Worm (Caenorhabditis elegans) whole organism, L2 larva: Measurements from ENCODE around the gene M18.3.
A peak's percentile ranks its signal among the peaks of the same experiment; 100 is the strongest.

Source experiments
- C34F6.9 ChIP-seq: fragments of 150-350 bp; optimal IDR thresholded peaks from 2 replicates; lab custom pipeline; 2014; ENCODE audit warnings: missing biosample characterization, missing genetic modification characterization
- R02D3.7 ChIP-seq: fragments of 150-350 bp; optimal IDR thresholded peaks from 2 replicates; lab custom pipeline; 2014; ENCODE audit warnings: missing biosample characterization, missing genetic modification characterization
- ZK546.5 ChIP-seq: sonication (generic microtip); optimal IDR thresholded peaks from 2 replicates; lab custom pipeline; 2017; ENCODE audit warnings: missing biosample characterization, missing genetic modification characterization
- aly-2 ChIP-seq: fragments of 150-350 bp; optimal IDR thresholded peaks from 2 replicates; lab custom pipeline; 2014; ENCODE audit warnings: missing biosample characterization, missing genetic modification characterization
- ceh-82 ChIP-seq: fragments of 150-350 bp; optimal IDR thresholded peaks from 2 replicates; lab custom pipeline; 2014; ENCODE audit warnings: missing biosample characterization, missing genetic modification characterization
- crh-2 ChIP-seq: sonication (generic microtip); optimal IDR thresholded peaks from 2 replicates; lab custom pipeline; 2017; ENCODE audit warnings: missing biosample characterization, missing genetic modification characterization
- dmd-4 ChIP-seq: sonication (generic microtip); optimal IDR thresholded peaks from 2 replicates; lab custom pipeline; 2017; ENCODE audit warnings: missing biosample characterization, missing genetic modification characterization
- egl-27 ChIP-seq: sonication (generic microtip); optimal IDR thresholded peaks from 3 replicates; lab custom pipeline; 2017; ENCODE audit warnings: missing biosample characterization, missing genetic modification reagents, missing genetic modification characterization
- elt-3 ChIP-seq: sonication (generic microtip); optimal IDR thresholded peaks from 2 replicates; lab custom pipeline; 2017; ENCODE audit warnings: missing biosample characterization, missing genetic modification characterization
- fos-1 ChIP-seq: fragments of 150-350 bp; optimal IDR thresholded peaks from 2 replicates; lab custom pipeline; 2014; ENCODE audit warnings: missing biosample characterization, missing genetic modification characterization
- lin-11 ChIP-seq: fragments of 150-350 bp; sonication (generic microtip); optimal IDR thresholded peaks from 2 replicates; lab custom pipeline; 2014; ENCODE audit warnings: missing biosample characterization, missing genetic modification characterization, inconsistent platforms, mixed read lengths
- lin-13 ChIP-seq: fragments of 150-350 bp; optimal IDR thresholded peaks from 2 replicates; lab custom pipeline; 2014; ENCODE audit warnings: missing biosample characterization, missing genetic modification reagents, missing genetic modification characterization
- lin-39 ChIP-seq: fragments of 150-350 bp; optimal IDR thresholded peaks from 2 replicates; lab custom pipeline; 2014; ENCODE audit warnings: missing biosample characterization, missing genetic modification reagents, missing genetic modification characterization
- lsy-2 ChIP-seq, 2 experiments: fragments of 150-350 bp in 1 of 2; sonication (generic microtip) in 1 of 2; optimal IDR thresholded peaks; 2 replicates each; lab custom pipeline; 2014 to 2017; ENCODE audit warnings: missing biosample characterization in 2 of 2, missing genetic modification characterization in 2 of 2
- mab-5 ChIP-seq: fragments of 150-350 bp; optimal IDR thresholded peaks from 2 replicates; lab custom pipeline; 2014; ENCODE audit warnings: missing biosample characterization, missing genetic modification characterization
- nhr-10 ChIP-seq: sonication (generic microtip); optimal IDR thresholded peaks from 2 replicates; lab custom pipeline; 2017; ENCODE audit warnings: missing biosample characterization, missing genetic modification characterization
- nhr-12 ChIP-seq: fragments of 150-350 bp; optimal IDR thresholded peaks from 2 replicates; lab custom pipeline; 2014; ENCODE audit warnings: missing biosample characterization, missing genetic modification characterization
- nhr-129 ChIP-seq: fragments of 150-350 bp; optimal IDR thresholded peaks from 2 replicates; lab custom pipeline; 2014; ENCODE audit warnings: missing biosample characterization, missing genetic modification characterization
- nhr-23 ChIP-seq: fragments of 150-350 bp; optimal IDR thresholded peaks from 2 replicates; lab custom pipeline; 2014; ENCODE audit warnings: missing biosample characterization, missing genetic modification reagents, missing genetic modification characterization
- nhr-237 ChIP-seq: fragments of 150-350 bp; optimal IDR thresholded peaks from 2 replicates; lab custom pipeline; 2014; ENCODE audit warnings: missing biosample characterization, missing genetic modification characterization
- nhr-25 ChIP-seq: fragments of 150-350 bp; sonication (generic microtip); optimal IDR thresholded peaks from 3 replicates; lab custom pipeline; 2014; ENCODE audit warnings: missing biosample characterization, missing genetic modification characterization
- nhr-77 ChIP-seq: fragments of 150-350 bp; optimal IDR thresholded peaks from 2 replicates; lab custom pipeline; 2014; ENCODE audit warnings: missing biosample characterization, missing genetic modification characterization
- peb-1 ChIP-seq: fragments of 150-350 bp; optimal IDR thresholded peaks from 2 replicates; lab custom pipeline; 2014; ENCODE audit warnings: missing biosample characterization, missing genetic modification characterization
- sem-4 ChIP-seq: fragments of 150-350 bp; optimal IDR thresholded peaks from 2 replicates; lab custom pipeline; 2014; ENCODE audit warnings: missing biosample characterization, missing genetic modification reagents, missing genetic modification characterization
- skn-1 ChIP-seq: sonication (generic microtip); optimal IDR thresholded peaks from 2 replicates; lab custom pipeline; 2017; ENCODE audit warnings: missing biosample characterization, missing genetic modification characterization
- sma-3 ChIP-seq: sonication (generic microtip); optimal IDR thresholded peaks from 2 replicates; lab custom pipeline; 2016; ENCODE audit warnings: missing genetic modification reagents, missing genetic modification characterization, missing compliant biosample characterization
- unc-39 ChIP-seq: fragments of 150-350 bp; optimal IDR thresholded peaks from 2 replicates; lab custom pipeline; 2014; ENCODE audit warnings: missing biosample characterization, missing genetic modification characterization
- unc-55 ChIP-seq: fragments of 150-350 bp; sonication (generic microtip); optimal IDR thresholded peaks from 3 replicates; lab custom pipeline; 2014; ENCODE audit warnings: missing biosample characterization, missing genetic modification reagents, missing genetic modification characterization
- ztf-1 ChIP-seq: fragments of 200-800 bp; sonication (Bioruptor generic); conservative IDR thresholded peaks from 2 replicates; pipeline ENCODE4 v1.3.6; 2022; ENCODE audit warnings: missing genetic modification characterization, missing compliant biosample characterization

Gene M18.3

DNA sequence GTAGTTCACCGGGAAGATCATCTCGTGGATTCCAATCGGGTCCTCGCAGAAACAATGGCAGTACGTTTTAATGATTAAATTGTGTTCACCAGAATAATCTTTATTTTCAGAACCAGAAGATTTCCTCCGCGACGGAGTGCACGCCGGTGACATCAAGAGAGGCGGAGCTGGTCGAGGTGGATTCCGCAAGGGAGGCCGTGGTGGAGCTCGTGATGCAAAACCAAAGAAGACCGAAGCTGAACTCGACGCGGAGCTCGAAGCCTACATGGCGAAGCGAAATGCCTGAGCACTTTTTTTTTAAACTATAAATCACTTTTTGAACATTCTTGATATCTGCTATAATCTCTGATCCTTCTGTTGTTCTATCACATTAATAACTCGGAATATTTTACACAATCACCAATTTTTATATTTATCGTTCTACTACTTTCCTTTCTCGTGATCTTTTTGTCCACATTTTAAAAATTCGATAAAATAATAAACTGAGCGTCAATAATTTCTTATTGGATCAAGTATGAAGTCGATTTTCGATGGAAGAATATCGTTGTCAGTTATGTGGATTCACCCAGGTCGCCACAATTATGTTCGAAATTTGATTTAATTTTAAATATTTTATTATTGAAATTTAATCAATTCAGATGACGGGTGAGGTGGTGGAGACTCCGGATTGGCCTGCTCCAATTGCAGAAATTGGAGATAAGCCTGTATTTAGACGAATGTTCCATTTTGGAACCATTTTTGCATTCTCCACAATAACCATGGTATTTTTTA is 18.8 kb downstream of the M18.3 start, which contains the start of gene dhhc-6:
Gene dhhc-6, plus strand, starts transcription at position 639 of the 771 bp plus-strand sequence.
- no peak for TF ChIP-seq lsy-2 (tag; optimal IDR thresholded peaks at IDR 0.05; lab: Kevin White, UChicago)

ce11 chrIV:12126740-12127472 is 21.2 kb downstream of the M18.3 start:
- TF ChIP-seq lsy-2 (tag; optimal IDR thresholded peaks at IDR 0.05; lab: Kevin White, UChicago) (peak in 1 of 2 experiments; percentile 15), nhr-25 (tag; lab: Kevin White, UChicago) (no peak), C34F6.9 (tag; lab: Kevin White, UChicago) (no peak), ceh-82 (no peak), unc-55 (GFP tag; lab: Kevin White, UChicago) (no peak)
- TF ChIP-seq, all 48 proteins: peak for 1

DNA sequence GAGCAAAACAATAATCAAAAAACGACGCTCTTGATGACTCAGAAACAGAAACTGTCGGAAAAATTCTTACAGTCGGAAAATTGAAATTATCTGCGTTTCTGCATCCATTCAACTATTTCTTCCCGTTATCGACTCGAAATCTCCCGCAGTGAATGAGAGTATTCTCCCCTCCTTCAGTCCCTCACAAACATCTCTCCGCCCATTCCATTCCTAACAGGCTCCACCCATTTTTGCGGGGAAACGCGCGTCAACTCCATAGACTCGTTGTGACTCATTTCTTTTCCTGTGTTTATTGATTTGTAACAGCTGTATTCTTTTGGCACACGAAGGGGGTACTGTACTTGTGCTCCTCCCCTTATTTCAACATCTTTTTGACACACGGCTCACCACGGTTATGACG is 22.2 kb downstream of the M18.3 start:
- TF ChIP-seq nhr-12 (tag; lab: Kevin White, UChicago) (no peak), aly-2 (tag; lab: Kevin White, UChicago) (no peak), elt-3 (no peak), peb-1 (tag; lab: Kevin White, UChicago) (no peak), sma-3 (GFP tag; lab: Kevin White, UChicago) (no peak), lin-13 (no peak), nhr-77 (no peak), nhr-10 (tag; lab: Kevin White, UChicago) (no peak), unc-55 (GFP tag; lab: Kevin White, UChicago) (peak; percentile 31), lsy-2 (tag; optimal IDR thresholded peaks at IDR 0.05; lab: Kevin White, UChicago) (peak in 1 of 2 experiments; percentile 43), nhr-129 (tag; lab: Kevin White, UChicago) (peak; percentile 73), sem-4 (tag; lab: Kevin White, UChicago) (no peak), lin-39 (no peak), mab-5 (no peak), C34F6.9 (tag; lab: Kevin White, UChicago) (no peak)

DNA sequence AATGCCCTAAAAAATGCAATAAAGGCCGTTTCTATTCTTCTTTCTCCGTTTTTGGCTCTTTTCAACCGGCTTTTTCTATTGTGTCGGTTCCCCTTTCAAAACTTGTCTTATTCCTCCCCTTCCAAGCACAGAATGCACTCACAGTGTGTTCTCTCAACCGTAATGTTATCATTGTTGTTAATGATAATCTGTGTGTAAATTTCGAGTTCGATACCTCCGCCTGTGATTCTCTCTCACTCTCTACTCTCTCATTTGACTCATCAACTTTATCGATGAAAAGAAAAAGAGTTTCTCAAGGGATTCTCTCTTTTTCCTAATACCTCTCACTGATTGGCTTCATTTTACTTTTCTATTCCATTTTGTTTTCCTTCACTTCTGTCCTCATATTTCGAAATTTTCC is 23.1 kb downstream of the M18.3 start:
- TF ChIP-seq egl-27 (tag; lab: Kevin White, UChicago) (no peak), nhr-23 (no peak), nhr-129 (tag; lab: Kevin White, UChicago) (peak; percentile 11), fos-1 (tag; lab: Kevin White, UChicago) (peak; percentile 90), C34F6.9 (tag; lab: Kevin White, UChicago) (peak; percentile 31), unc-55 (GFP tag; lab: Kevin White, UChicago) (peak; percentile 54)

- TF ChIP-seq ZK546.5 (tag; lab: Kevin White, UChicago) (no peak), dmd-4 (tag; lab: Kevin White, UChicago) (no peak), lin-11 (tag; lab: Kevin White, UChicago) (no peak), ceh-82 (no peak), aly-2 (tag; lab: Kevin White, UChicago) (no peak), nhr-25 (tag; lab: Kevin White, UChicago) (no peak), skn-1 (tag; lab: Kevin White, UChicago) (no peak), fos-1 (tag; lab: Kevin White, UChicago) (no peak), nhr-23 (no peak), nhr-237 (tag; lab: Kevin White, UChicago) (no peak), R02D3.7 (tag; lab: Kevin White, UChicago) (no peak), unc-39 (tag; lab: Kevin White, UChicago) (no peak), crh-2 (no peak), nhr-12 (tag; lab: Kevin White, UChicago) (no peak), ztf-1 (GFP tag; lab: Robert Waterston, UW) (no peak), nhr-10 (tag; lab: Kevin White, UChicago) (no peak)
- TF ChIP-seq, all 48 proteins: peak for 0
These were observed 23.5 kb downstream of the M18.3 start, which contains the start of gene lin-24 for ce11 chrIV:12129204-12129603. TSS of gene lin-24 (plus strand) at chrIV:12129504.
